Worm (Caenorhabditis elegans): Measurements from ENCODE around the gene F49E2.5.

F49E2.5 gene

DNA sequence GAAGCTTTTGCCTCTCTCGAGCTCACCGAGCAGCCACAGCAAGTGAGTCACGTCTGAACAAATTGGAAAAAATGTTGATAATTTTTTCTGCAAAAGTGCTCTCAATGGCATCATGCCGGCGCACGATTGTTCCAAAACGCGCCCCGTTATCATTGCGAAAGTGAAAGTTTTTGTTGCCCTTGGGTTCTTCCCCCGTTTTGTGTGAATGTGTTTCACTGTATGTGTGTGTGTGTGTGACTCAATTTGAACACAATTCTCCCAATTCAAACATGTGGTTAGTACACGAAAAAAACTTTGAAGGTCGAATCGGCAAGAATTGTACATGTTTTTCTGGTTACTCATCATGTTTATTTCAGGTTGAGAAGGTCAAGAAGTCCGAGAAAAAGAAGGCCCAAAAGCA, 9.6 kb downstream of the F49E2.5 start (continued):
- TF ChIP-seq mxl-3 (GFP tag; optimal IDR thresholded peaks at IDR 0.05), result peak; percentile 80
- no peak for TF ChIP-seq nhr-111 (GFP tag; optimal IDR thresholded peaks at IDR 0.05)
- no peak for TF ChIP-seq nhr-11 (tag; optimal IDR thresholded peaks at IDR 0.05)
- no peak for TF ChIP-seq nhr-48 (tag; optimal IDR thresholded peaks at IDR 0.05)
- no peak for TF ChIP-seq Y105C5A.15 (GFP tag; IDR thresholded peaks at IDR 0.05)
- no peak for TF ChIP-seq zag-1 (tag; optimal IDR thresholded peaks at IDR 0.05)
- TF ChIP-seq tag-97 (GFP tag; IDR thresholded peaks at IDR 0.05), result no peak
- no peak for TF ChIP-seq pha-4 (GFP tag; IDR thresholded peaks at IDR 0.05)
- TF ChIP-seq pha-4 (tag; optimal IDR thresholded peaks at IDR 0.05), result no peak
- TF ChIP-seq unc-62 (GFP tag; optimal IDR thresholded peaks at IDR 0.05 in 1 of 2), result peak in 1 of 2 experiments; percentile 88
- no peak for TF ChIP-seq unc-62 (tag; optimal IDR thresholded peaks at IDR 0.05)
- TF ChIP-seq gei-8 (GFP tag; optimal IDR thresholded peaks at IDR 0.05), result no peak
- no peak for TF ChIP-seq zip-2 (tag; optimal IDR thresholded peaks at IDR 0.05)
- TF ChIP-seq F26F4.8 (GFP tag; conservative IDR thresholded peaks at IDR 0.05), result no peak
- no peak for TF ChIP-seq lin-29 (GFP tag; IDR thresholded peaks at IDR 0.05)
- peak; percentile 76 for TF ChIP-seq dve-1 (tag; optimal IDR thresholded peaks at IDR 0.05; ENCODE audit: insufficient read depth)
- TF ChIP-seq mdl-1 (tag; optimal IDR thresholded peaks at IDR 0.05), result peak in 1 of 2 experiments; percentile 83
- TF ChIP-seq vab-7 (GFP tag; IDR thresholded peaks at IDR 0.05), result no peak
- no peak for TF ChIP-seq Y75B8A.6 (GFP tag; IDR thresholded peaks at IDR 0.05)
- TF ChIP-seq lin-39 (tag; optimal IDR thresholded peaks at IDR 0.05), result no peak
- TF ChIP-seq Y48G9A.11 (GFP tag; IDR thresholded peaks at IDR 0.05), result no peak
- peak; percentile 6 for TF ChIP-seq nhr-10 (tag; optimal IDR thresholded peaks at IDR 0.05)
- no peak for TF ChIP-seq cey-2 (tag; optimal IDR thresholded peaks at IDR 0.05; ENCODE audit: borderline replicate concordance, insufficient read depth)
- TF ChIP-seq nhr-41 (GFP tag; IDR thresholded peaks at IDR 0.05), result no peak
- peak; percentile 81 for TF ChIP-seq hlh-30 (tag; optimal IDR thresholded peaks at IDR 0.05; ENCODE audit: insufficient read depth)

DNA sequence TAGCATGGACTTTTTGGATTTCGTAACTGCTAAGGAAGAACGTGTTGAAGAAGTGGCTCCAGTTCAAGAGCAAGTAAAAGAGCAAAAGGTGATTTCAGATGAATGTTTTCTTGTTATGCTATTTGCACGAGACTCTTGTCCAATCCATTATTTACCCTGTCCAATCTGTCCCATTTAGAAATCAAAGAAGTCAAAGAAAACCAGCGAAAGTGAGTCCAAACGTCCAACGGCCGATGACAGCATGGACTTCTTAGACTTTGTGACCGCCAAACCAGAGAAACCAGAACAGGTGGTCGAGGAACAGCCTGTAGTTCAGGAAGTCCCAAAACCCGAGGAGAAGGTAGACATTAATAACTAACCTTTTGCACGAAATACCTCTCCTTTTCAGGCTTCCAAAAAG, 11.8 kb downstream of the F49E2.5 start:
- no peak for TF ChIP-seq nhr-48 (tag; optimal IDR thresholded peaks at IDR 0.05)
- peak in 1 of 2 experiments; percentile 56 for TF ChIP-seq unc-62 (GFP tag; optimal IDR thresholded peaks at IDR 0.05 in 1 of 2)
- TF ChIP-seq unc-62 (tag; optimal IDR thresholded peaks at IDR 0.05), result no peak
- TF ChIP-seq lin-15B (tag; optimal IDR thresholded peaks at IDR 0.05), result no peak
- TF ChIP-seq nhr-77 (tag; optimal IDR thresholded peaks at IDR 0.05), result no peak
- no peak for TF ChIP-seq pha-4 (GFP tag; IDR thresholded peaks at IDR 0.05)
- no peak for TF ChIP-seq pha-4 (tag; optimal IDR thresholded peaks at IDR 0.05)
- TF ChIP-seq mxl-3 (GFP tag; optimal IDR thresholded peaks at IDR 0.05), result no peak
- TF ChIP-seq nhr-25 (tag; optimal IDR thresholded peaks at IDR 0.05; ENCODE audit: borderline replicate concordance, insufficient read depth), result no peak

DNA sequence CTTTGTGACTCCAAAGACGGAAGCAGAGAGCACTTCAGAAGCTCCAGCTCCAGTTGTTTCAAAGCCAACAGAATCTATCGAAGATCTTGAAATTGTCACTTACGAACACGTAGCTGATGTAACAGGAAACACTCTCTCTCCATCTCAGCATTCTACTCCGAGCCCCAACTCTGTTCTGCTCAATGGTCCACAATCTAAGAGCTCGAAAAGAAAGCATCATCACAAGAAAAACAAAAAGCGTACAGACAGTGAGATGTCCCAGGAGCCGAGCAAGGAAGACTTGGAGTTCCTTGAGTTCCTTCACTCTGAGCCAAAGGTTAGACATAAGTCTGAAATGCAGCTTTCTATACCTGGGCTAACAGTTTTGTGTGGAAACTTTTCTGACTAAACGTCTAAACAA, 12.6 kb downstream of the F49E2.5 start:
- TF ChIP-seq dmd-9 (GFP tag; IDR thresholded peaks at IDR 0.05) (no peak), aha-1 (tag) (peak; percentile 65)

DNA sequence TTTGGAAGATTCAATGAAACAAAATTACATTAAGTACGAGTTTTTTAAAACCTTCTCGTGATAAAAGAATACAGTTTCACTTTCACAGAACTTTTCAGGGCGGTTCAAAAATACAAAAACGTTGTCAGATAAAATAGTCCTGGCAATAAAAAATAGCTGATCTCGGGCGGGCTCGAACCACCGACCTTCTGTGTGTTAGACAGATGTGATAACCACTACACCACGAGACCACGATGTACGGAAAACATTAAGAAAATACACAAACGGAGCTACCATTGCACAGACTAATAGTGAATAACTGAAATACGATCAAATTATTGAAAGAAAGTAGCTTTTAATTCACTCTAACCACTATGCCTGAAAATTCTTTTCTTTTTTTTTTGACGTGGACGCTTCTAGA, 17.5 kb downstream of the F49E2.5 start:
- TF ChIP-seq ces-1 (GFP tag; optimal IDR thresholded peaks at IDR 0.05) (no peak), unc-130 (GFP tag; optimal IDR thresholded peaks at IDR 0.05) (no peak), Y5F2A.4 (GFP tag; optimal IDR thresholded peaks at IDR 0.05) (no peak), F37D6.2 (tag; optimal IDR thresholded peaks at IDR 0.05) (no peak), daf-19 (GFP tag; conservative IDR thresholded peaks at IDR 0.05) (peak; percentile 67; the same call in 1 of the 2 replicates), mes-2 (tag; optimal IDR thresholded peaks at IDR 0.05; ENCODE audit: poor library complexity, severe bottlenecking) (peak; percentile 78), nhr-6 (tag; optimal IDR thresholded peaks at IDR 0.05) (peak; percentile 36), nhr-77 (tag; optimal IDR thresholded peaks at IDR 0.05) (no peak), F44E2.7 (GFP tag; IDR thresholded peaks at IDR 0.05) (0 out of 2 replicates have a peak, but pooled peaks have one; percentile 18), nhr-237 (tag; optimal IDR thresholded peaks at IDR 0.05) (no peak), tag-97 (GFP tag; IDR thresholded peaks at IDR 0.05) (0 out of 2 replicates have a peak, but pooled peaks have one; percentile 22), nhr-28 (tag; optimal IDR thresholded peaks at IDR 0.05) (no peak), nhr-42 (GFP tag; IDR thresholded peaks at IDR 0.05) (peak; percentile 63; the same call in 1 of the 2 replicates), dve-1 (tag; optimal IDR thresholded peaks at IDR 0.05; ENCODE audit: insufficient read depth) (peak; percentile 69), dmd-6 (GFP tag; IDR thresholded peaks at IDR 0.05) (peak; percentile 60), mxl-2 (GFP tag; conservative IDR thresholded peaks at IDR 0.05) (no peak), Y75B8A.6 (GFP tag; IDR thresholded peaks at IDR 0.05) (0 out of 2 replicates have a peak, but pooled peaks have one; percentile 13), madf-9 (GFP tag; conservative IDR thresholded peaks at IDR 0.05) (peak; percentile 44; the same call in 1 of the 2 replicates), attf-4 (tag; optimal IDR thresholded peaks at IDR 0.05) (no peak), Y105C5A.15 (GFP tag; IDR thresholded peaks at IDR 0.05) (0 out of 2 replicates have a peak, but pooled peaks have one; percentile 72), spr-1 (tag; optimal IDR thresholded peaks at IDR 0.05) (no peak)

Measured in whole organism, L4 larva.